Worm (Caenorhabditis elegans) whole organism, L4 larva: Measurements from ENCODE around the gene Y57A10C.1.

Experiments used
- ceh-20 ChIP-seq: fragments of 200-800 bp; sonication (Bioruptor generic); IDR thresholded peaks from 2 replicates; pipeline ENCODE4 v1.3.6; 2022; ENCODE audit warnings: missing genetic modification reagents, missing genetic modification characterization, missing compliant biosample characterization
- mxl-3 ChIP-seq: fragments of 200-800 bp; sonication (Bioruptor generic); optimal IDR thresholded peaks from 2 replicates; lab custom pipeline; 2018; ENCODE audit warnings: mild to moderate bottlenecking, missing genetic modification characterization, missing compliant biosample characterization
- nhr-77 ChIP-seq: fragments of 150-350 bp; optimal IDR thresholded peaks from 2 replicates; lab custom pipeline; 2014; ENCODE audit warnings: missing biosample characterization, missing genetic modification characterization

ce11 chrII:12394138-12394537 lies 18.2 kb downstream of the Y57A10C.1 start:
- TF ChIP-seq mxl-3 (no peak), ceh-20 (GFP tag; lab: Robert Waterston, UW) (no peak), nhr-77 (tag; lab: Kevin White, UChicago) (no peak)
